Worm (Caenorhabditis elegans) whole organism, L4 larva: Measurements from ENCODE around the gene nhr-228.
A peak's percentile ranks its signal among the peaks of the same experiment; 100 is the strongest.

ENCODE experiments used
- F37D6.2 ChIP-seq: sonication (generic microtip); optimal IDR thresholded peaks from 2 replicates; lab custom pipeline; 2016; ENCODE audit warnings: mild to moderate bottlenecking, missing genetic modification characterization, missing compliant biosample characterization
- Y48G9A.11 ChIP-seq: fragments of 200-800 bp; sonication (Bioruptor generic); IDR thresholded peaks from 2 replicates; pipeline ENCODE4 v1.3.6; 2022; ENCODE audit warnings: missing genetic modification reagents, missing genetic modification characterization, missing compliant biosample characterization
- Y75B8A.6 ChIP-seq: fragments of 200-800 bp; sonication (Bioruptor generic); IDR thresholded peaks from 2 replicates; pipeline ENCODE4 v1.3.6; 2022; ENCODE audit warnings: missing genetic modification reagents, missing genetic modification characterization, missing compliant biosample characterization
- ZK546.5 ChIP-seq, 2 experiments: sonication (generic microtip); optimal IDR thresholded peaks; 2 replicates each; lab custom pipeline; 2017; ENCODE audit warnings: missing biosample characterization in 2 of 2, missing genetic modification characterization in 2 of 2
- aha-1 ChIP-seq: fragments of 150-350 bp; peaks from one replicate; lab custom pipeline; 2014; ENCODE audit warnings: missing biosample characterization, missing genetic modification characterization
- ama-1 ChIP-seq: fragments of 150-350 bp; optimal IDR thresholded peaks from 2 replicates; lab custom pipeline; 2014; ENCODE audit warnings: inconsistent platforms, mixed read lengths
- attf-4 ChIP-seq: sonication (generic microtip); optimal IDR thresholded peaks from 3 replicates; lab custom pipeline; 2017; ENCODE audit warnings: missing biosample characterization, missing genetic modification characterization
- ceh-20 ChIP-seq: fragments of 200-800 bp; sonication (Bioruptor generic); IDR thresholded peaks from 2 replicates; pipeline ENCODE4 v1.3.6; 2022; ENCODE audit warnings: missing genetic modification reagents, missing genetic modification characterization, missing compliant biosample characterization
- ces-1 ChIP-seq: fragments of 150-350 bp; sonication (generic microtip); optimal IDR thresholded peaks from 4 replicates; lab custom pipeline; 2014; ENCODE audit warnings: missing biosample characterization, missing genetic modification reagents, missing genetic modification characterization
- daf-16 ChIP-seq, 3 experiments: sonication (generic microtip); optimal IDR thresholded peaks; 2 replicates each; lab custom pipeline; 2016 to 2017; ENCODE audit warnings: missing genetic modification characterization in 3 of 3, missing genetic modification reagents in 3 of 3, mild to moderate bottlenecking in 2 of 3, missing compliant biosample characterization in 2 of 3, missing biosample characterization in 1 of 3, moderate library complexity in 1 of 3
- dmd-6 ChIP-seq: fragments of 200-800 bp; sonication (Bioruptor generic); IDR thresholded peaks from 2 replicates; pipeline ENCODE4 v1.3.6; 2022; ENCODE audit warnings: missing genetic modification reagents, missing genetic modification characterization, missing compliant biosample characterization
- duxl-1 ChIP-seq: sonication (generic microtip); optimal IDR thresholded peaks from 2 replicates; lab custom pipeline; 2016; ENCODE audit warnings: mild to moderate bottlenecking, missing genetic modification characterization, moderate library complexity, missing compliant biosample characterization; ENCODE audit not compliant: poor library complexity
- egl-27 ChIP-seq: sonication (generic microtip); optimal IDR thresholded peaks from 3 replicates; lab custom pipeline; 2017; ENCODE audit warnings: missing biosample characterization, missing genetic modification reagents, missing genetic modification characterization
- gei-8 ChIP-seq: fragments of 200-800 bp; sonication (Bioruptor generic); optimal IDR thresholded peaks from 2 replicates; lab custom pipeline; 2018; ENCODE audit warnings: mild to moderate bottlenecking, missing genetic modification characterization, missing compliant biosample characterization
- hlh-30 ChIP-seq: sonication (generic microtip); optimal IDR thresholded peaks from 2 replicates; lab custom pipeline; 2017; ENCODE audit warnings: antibody characterized with exemption, mild to moderate bottlenecking, missing genetic modification characterization, missing compliant biosample characterization; ENCODE audit not compliant: insufficient read depth
- hmg-1.1 ChIP-seq: fragments of 200-800 bp; sonication (Bioruptor generic); IDR thresholded peaks from 2 replicates; pipeline ENCODE4 v1.3.6; 2022; ENCODE audit warnings: missing genetic modification reagents, missing genetic modification characterization, missing compliant biosample characterization
- jun-1 ChIP-seq: fragments of 150-350 bp; optimal IDR thresholded peaks from 2 replicates; lab custom pipeline; 2014; ENCODE audit warnings: missing biosample characterization, missing genetic modification reagents, missing genetic modification characterization
- lin-15B ChIP-seq: fragments of 150-350 bp; sonication (generic microtip); optimal IDR thresholded peaks from 3 replicates; lab custom pipeline; 2014; ENCODE audit warnings: missing biosample characterization, missing genetic modification characterization
- lin-29 ChIP-seq: fragments of 200-800 bp; sonication (Bioruptor generic); IDR thresholded peaks from 2 replicates; pipeline ENCODE4 v1.3.6; 2022; ENCODE audit warnings: missing genetic modification reagents, missing genetic modification characterization, missing compliant biosample characterization
- lin-38 ChIP-seq: fragments of 200-800 bp; sonication (Bioruptor generic); IDR thresholded peaks from 2 replicates; pipeline ENCODE4 v1.3.6; 2022; ENCODE audit warnings: missing genetic modification reagents, missing genetic modification characterization, missing compliant biosample characterization
- madf-9 ChIP-seq: fragments of 200-800 bp; sonication (Bioruptor generic); conservative IDR thresholded peaks from 2 replicates; pipeline ENCODE4 v1.3.6; 2022; ENCODE audit warnings: missing genetic modification reagents, missing genetic modification characterization, missing compliant biosample characterization
- mep-1 ChIP-seq: fragments of 150-350 bp; sonication (generic microtip); optimal IDR thresholded peaks from 3 replicates; lab custom pipeline; 2014; ENCODE audit warnings: missing biosample characterization, missing genetic modification characterization
- mes-2 ChIP-seq: sonication (generic microtip); optimal IDR thresholded peaks from 2 replicates; lab custom pipeline; 2016; ENCODE audit warnings: missing genotype, mild to moderate bottlenecking, missing genetic modification characterization, missing compliant biosample characterization; ENCODE audit not compliant: poor library complexity, severe bottlenecking
- mxl-3 ChIP-seq: fragments of 200-800 bp; sonication (Bioruptor generic); optimal IDR thresholded peaks from 2 replicates; lab custom pipeline; 2018; ENCODE audit warnings: mild to moderate bottlenecking, missing genetic modification characterization, missing compliant biosample characterization
- nhr-11 ChIP-seq: fragments of 150-350 bp; optimal IDR thresholded peaks from 2 replicates; lab custom pipeline; 2014; ENCODE audit warnings: missing biosample characterization, missing genetic modification characterization
- nhr-111 ChIP-seq: fragments of 200-800 bp; sonication (Bioruptor generic); optimal IDR thresholded peaks from 2 replicates; lab custom pipeline; 2018; ENCODE audit warnings: mild to moderate bottlenecking, missing genetic modification characterization, missing compliant biosample characterization
- nhr-25 ChIP-seq: sonication (generic microtip); optimal IDR thresholded peaks from 2 replicates; lab custom pipeline; 2017; ENCODE audit warnings: missing genetic modification characterization, mild to moderate bottlenecking, missing compliant biosample characterization, antibody characterized with exemption, moderate library complexity, borderline replicate concordance; ENCODE audit not compliant: insufficient read depth
- pha-4 ChIP-seq, 2 experiments: fragments of 150-350 bp in 1 of 2; fragments of 200-800 bp in 1 of 2; sonication (Bioruptor generic) in 1 of 2; IDR thresholded peaks in 1 of 2; optimal IDR thresholded peaks in 1 of 2; 2 replicates each; pipeline versions ENCODE4 v1.3.6 to Lab custom; 2014 to 2022; ENCODE audit warnings: missing genetic modification characterization in 2 of 2, missing genetic modification reagents in 2 of 2, missing biosample characterization in 1 of 2, missing compliant biosample characterization in 1 of 2
- pqm-1 ChIP-seq: sonication (generic microtip); optimal IDR thresholded peaks from 2 replicates; lab custom pipeline; 2017; ENCODE audit warnings: missing biosample characterization, missing genetic modification characterization
- tra-1 ChIP-seq: fragments of 200-800 bp; sonication (Bioruptor generic); IDR thresholded peaks from 2 replicates; pipeline ENCODE4 v1.3.6; 2022; ENCODE audit warnings: missing genetic modification reagents, missing genetic modification characterization, missing compliant biosample characterization
- unc-39 ChIP-seq: sonication (generic microtip); optimal IDR thresholded peaks from 2 replicates; lab custom pipeline; 2017; ENCODE audit warnings: missing biosample characterization, missing genetic modification characterization
- unc-62 ChIP-seq, 3 experiments: fragments of 150-350 bp in 1 of 3; sonication (generic microtip); optimal IDR thresholded peaks in 2 of 3; peaks in 1 of 3; 1 replicate in 1 of 3; 2 replicates in 2 of 3; lab custom pipeline; 2014 to 2017; ENCODE audit warnings: missing biosample characterization in 3 of 3, missing genetic modification characterization in 3 of 3, missing genetic modification reagents in 3 of 3, missing genotype in 1 of 3
- vab-7 ChIP-seq: fragments of 200-800 bp; sonication (Bioruptor generic); IDR thresholded peaks from 2 replicates; pipeline ENCODE4 v1.3.6; 2022; ENCODE audit warnings: missing genetic modification reagents, missing genetic modification characterization, missing compliant biosample characterization
- zfp-2 ChIP-seq: sonication (generic microtip); optimal IDR thresholded peaks from 2 replicates; lab custom pipeline; 2016; ENCODE audit warnings: mild to moderate bottlenecking, missing genetic modification characterization, missing compliant biosample characterization
- zip-2 ChIP-seq: fragments of 150-350 bp; optimal IDR thresholded peaks from 2 replicates; lab custom pipeline; 2014; ENCODE audit warnings: missing biosample characterization, missing genetic modification characterization

nhr-228 gene

DNA sequence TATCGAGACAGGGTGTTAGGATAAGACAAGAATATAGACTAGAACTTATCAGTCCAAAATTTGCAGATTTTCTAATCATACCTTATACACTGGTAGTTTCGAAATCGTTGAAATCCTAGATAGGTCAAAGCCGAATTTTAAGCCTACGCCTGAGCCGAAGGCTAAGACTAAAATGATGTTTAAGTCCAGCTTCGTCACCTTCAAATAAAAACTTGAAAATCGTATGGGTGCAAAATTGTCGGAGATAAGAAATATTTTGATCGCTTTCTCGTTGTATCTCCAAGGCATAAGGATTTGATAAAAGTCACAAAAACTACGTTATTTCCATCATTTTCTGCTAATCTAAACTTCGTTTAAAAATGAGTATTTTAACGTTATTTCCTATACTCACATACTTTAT is 20.9 kb upstream of the nhr-228 start, which contains the start of gene F41B5.12:
Gene F41B5.12 (plus strand): TSS at position 301 of the 400 bp plus-strand sequence.
- TF ChIP-seq Y75B8A.6 (GFP tag; lab: Robert Waterston, UW): no peak
- no peak for TF ChIP-seq attf-4
- no peak for TF ChIP-seq unc-39 (tag; lab: Kevin White, UChicago)
- no peak for TF ChIP-seq ces-1 (GFP tag; lab: Kevin White, UChicago)
- no peak for TF ChIP-seq F37D6.2 (tag; lab: Kevin White, UChicago)
- no peak for TF ChIP-seq ZK546.5 (tag; optimal IDR thresholded peaks at IDR 0.05; lab: Kevin White, UChicago)
- TF ChIP-seq nhr-111: no peak
- TF ChIP-seq gei-8: no peak
- no peak for TF ChIP-seq ceh-20 (GFP tag; lab: Robert Waterston, UW)
- no peak for TF ChIP-seq hlh-30 (tag; lab: Kevin White, UChicago)
- no peak for TF ChIP-seq hmg-1.1 (GFP tag; lab: Robert Waterston, UW)
- TF ChIP-seq lin-29 (GFP tag; lab: Robert Waterston, UW): no peak

ce11 chrV:2264455-2264854 is 17.1 kb upstream of the nhr-228 start, which contains the start of gene nhr-183:
nhr-183 (minus strand) TSS chrV:2264634.
- TF ChIP-seq pha-4 (GFP tag; IDR thresholded peaks at IDR 0.05; lab: Robert Waterston, UW) (no peak), pha-4 (tag; optimal IDR thresholded peaks at IDR 0.05; lab: Kevin White, UChicago) (peak; percentile 49), lin-38 (GFP tag; lab: Robert Waterston, UW) (no peak)

- TF ChIP-seq mep-1: no peak
- peak in 1 of 2 experiments; percentile 59 for TF ChIP-seq unc-62 (GFP tag; optimal IDR thresholded peaks at IDR 0.05 in 1 of 2; lab: Kevin White, UChicago)
- TF ChIP-seq unc-62 (tag; optimal IDR thresholded peaks at IDR 0.05; lab: Kevin White, UChicago): no peak
- no peak for TF ChIP-seq dmd-6 (GFP tag; lab: Robert Waterston, UW)
- TF ChIP-seq duxl-1 (tag; lab: Kevin White, UChicago): no peak
- no peak for TF ChIP-seq daf-16 (GFP tag; optimal IDR thresholded peaks at IDR 0.05; lab: Kevin White, UChicago)
- no peak for TF ChIP-seq daf-16 (tag; optimal IDR thresholded peaks at IDR 0.05; lab: Kevin White, UChicago)
- peak; percentile 38 for TF ChIP-seq aha-1 (tag; lab: Kevin White, UChicago)
- TF ChIP-seq egl-27: no peak
These were observed 16.6 kb upstream of the nhr-228 start for ce11 chrV:2264925-2265324.

ce11 chrV:2266958-2267357 is 14.6 kb upstream of the nhr-228 start, which contains the start of gene nhr-275:
nhr-275 (minus strand) TSS chrV:2267058.
- TF ChIP-seq tra-1 (GFP tag; lab: Robert Waterston, UW) (no peak), mxl-3 (no peak), zfp-2 (tag; lab: Kevin White, UChicago) (no peak), vab-7 (no peak), pqm-1 (no peak), jun-1 (tag; lab: Kevin White, UChicago) (no peak), madf-9 (GFP tag; lab: Robert Waterston, UW) (no peak), nhr-11 (tag; lab: Kevin White, UChicago) (no peak), mes-2 (tag; lab: Kevin White, UChicago) (no peak), ama-1 (lab: Kevin White, UChicago) (no peak), Y48G9A.11 (no peak), lin-15B (tag; lab: Kevin White, UChicago) (no peak), nhr-25 (tag; lab: Kevin White, UChicago) (no peak), zip-2 (no peak)
- TF ChIP-seq, all 104 proteins: peak for 0
